Fruit fly (Drosophila melanogaster): ENCODE results near the gene CG8677.

- TF ChIP-seq Dll (optimal IDR thresholded peaks at IDR 0.05) (no peak), psq (optimal IDR thresholded peaks at IDR 0.05) (no peak), pan (optimal IDR thresholded peaks at IDR 0.05) (no peak), CG8478 (optimal IDR thresholded peaks at IDR 0.05) (no peak), usp (GFP tag; optimal IDR thresholded peaks at IDR 0.05) (no peak), EcR (GFP tag; optimal IDR thresholded peaks at IDR 0.05) (no peak)
Measured at dm6 chr2L:21221778-21222177, 666 bp downstream of the CG8677 start.

All from whole organism.